Worm (Caenorhabditis elegans) whole organism, L1 larva: ENCODE data around the gene clec-67.

ENCODE experiments used
- ama-1 ChIP-seq: fragments of 150-350 bp; optimal IDR thresholded peaks from 2 replicates; lab custom pipeline; 2014
- ets-5 ChIP-seq: fragments of 200-800 bp; sonication (Bioruptor generic); IDR thresholded peaks from 2 replicates; pipeline ENCODE4 v1.3.6; 2022; ENCODE audit warnings: missing genetic modification characterization, missing compliant biosample characterization
- lin-13 ChIP-seq: fragments of 150-350 bp; optimal IDR thresholded peaks from 2 replicates; lab custom pipeline; 2014; ENCODE audit warnings: missing biosample characterization, missing genetic modification reagents, missing genetic modification characterization
- lin-35 ChIP-seq, 2 experiments: fragments of 150-350 bp; optimal IDR thresholded peaks; 2 replicates each; lab custom pipeline; 2014; ENCODE audit warnings: missing biosample characterization in 2 of 2, missing genetic modification characterization in 2 of 2, missing genetic modification reagents in 2 of 2
- mab-9 ChIP-seq: fragments of 200-800 bp; sonication (Bioruptor generic); IDR thresholded peaks from 2 replicates; pipeline ENCODE4 v1.3.6; 2022; ENCODE audit warnings: missing genetic modification reagents, missing genetic modification characterization, missing compliant biosample characterization
- rnt-1 ChIP-seq: sonication (generic microtip); optimal IDR thresholded peaks from 2 replicates; lab custom pipeline; 2016; ENCODE audit warnings: mild to moderate bottlenecking, missing genetic modification characterization, moderate library complexity, missing compliant biosample characterization
- skn-1 ChIP-seq: fragments of 150-350 bp; optimal IDR thresholded peaks from 2 replicates; lab custom pipeline; 2014; ENCODE audit warnings: missing biosample characterization, missing genetic modification characterization
- zag-1 ChIP-seq: fragments of 150-350 bp; optimal IDR thresholded peaks from 2 replicates; lab custom pipeline; 2014; ENCODE audit warnings: missing biosample characterization, missing genetic modification characterization
- ztf-4 ChIP-seq: fragments of 150-350 bp; optimal IDR thresholded peaks from 2 replicates; lab custom pipeline; 2014; ENCODE audit warnings: missing biosample characterization, missing genetic modification characterization

DNA sequence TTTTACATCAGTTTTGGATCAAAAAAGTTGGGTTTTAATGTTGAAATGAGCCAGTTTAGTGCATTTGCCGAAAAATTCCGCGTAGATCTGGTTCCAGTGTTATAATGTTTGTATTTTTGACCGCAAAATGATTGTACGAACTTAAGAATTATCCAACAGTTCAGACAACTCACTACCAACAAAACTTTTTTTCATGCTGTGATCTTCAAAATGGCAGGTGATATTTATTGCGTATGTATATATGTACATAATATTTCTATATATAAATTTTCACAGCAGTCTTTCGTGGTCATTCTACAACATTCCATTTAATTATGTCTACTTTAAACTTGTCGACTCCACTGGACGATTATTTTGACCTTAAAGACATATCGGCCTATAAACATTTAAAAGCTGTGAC is 6.7 kb upstream of the clec-67 start, which contains the start of gene srz-20:
- TF ChIP-seq mab-9 (GFP tag; lab: Robert Waterston, UW) (no peak), skn-1 (tag; lab: Kevin White, UChicago) (no peak), ets-5 (GFP tag; lab: Robert Waterston, UW) (no peak), zag-1 (tag; lab: Kevin White, UChicago) (no peak), lin-35 (GFP tag; optimal IDR thresholded peaks at IDR 0.05; lab: Kevin White, UChicago) (no peak), rnt-1 (tag; lab: Kevin White, UChicago) (no peak), lin-13 (GFP tag; lab: Kevin White, UChicago) (no peak), ama-1 (lab: Kevin White, UChicago) (no peak), ztf-4 (no peak)
